Comparison of ENCODE assay signal across 2 worm cellular contexts in genomic region chrIII:6149467-6150072, ce11.
TF ChIP-seq lines count a peak whose summit lies in the region.

Gene wht-7 (minus strand): TSS chrIII:6149597.
Gene Y42G9A.1 (plus strand): TSS chrIII:6149961.

TF ChIP-seq in whole organism, L4 larva, 104 proteins besides CTCF, POLR2A, EP300 and RAD21 (continued from another document):
- TF ChIP-seq unc-62 (GFP tag; optimal IDR thresholded peaks at IDR 0.05 in 1 of 2; lab: Kevin White, UChicago) (no peak), unc-62 (tag; optimal IDR thresholded peaks at IDR 0.05; lab: Kevin White, UChicago) (no peak), pqm-1 (tag; optimal IDR thresholded peaks at IDR 0.05; lab: Kevin White, UChicago) (peak; percentile 26), nhr-11 (tag; optimal IDR thresholded peaks at IDR 0.05; lab: Kevin White, UChicago) (no peak), lin-13 (GFP tag; optimal IDR thresholded peaks at IDR 0.05; lab: Kevin White, UChicago) (no peak), nhr-48 (tag; optimal IDR thresholded peaks at IDR 0.05; lab: Kevin White, UChicago) (peak; percentile 50), hlh-11 (tag; optimal IDR thresholded peaks at IDR 0.05; lab: Kevin White, UChicago) (peak; percentile 71), ztf-7 (tag; optimal IDR thresholded peaks at IDR 0.05; lab: Kevin White, UChicago) (no peak), unc-39 (tag; optimal IDR thresholded peaks at IDR 0.05; lab: Kevin White, UChicago) (no peak), lin-1 (GFP tag; IDR thresholded peaks at IDR 0.05; lab: Robert Waterston, UW) (peak; percentile 32; the same call in 1 of the 2 replicates), nhr-102 (tag; optimal IDR thresholded peaks at IDR 0.05; lab: Kevin White, UChicago) (peak; percentile 4), ceh-62 (tag; optimal IDR thresholded peaks at IDR 0.05; lab: Kevin White, UChicago) (no peak), cey-2 (tag; optimal IDR thresholded peaks at IDR 0.05; lab: Kevin White, UChicago; ENCODE audit: borderline replicate concordance, insufficient read depth) (no peak), gei-8 (GFP tag; optimal IDR thresholded peaks at IDR 0.05; lab: Kevin White, UChicago) (no peak), hmg-1.1 (GFP tag; IDR thresholded peaks at IDR 0.05; lab: Robert Waterston, UW) (no peak), snpc-4 (tag; optimal IDR thresholded peaks at IDR 0.05; lab: Kevin White, UChicago) (no peak), lim-7 (GFP tag; IDR thresholded peaks at IDR 0.05; lab: Robert Waterston, UW) (no peak), ceh-32 (tag; optimal IDR thresholded peaks at IDR 0.05; lab: Kevin White, UChicago; ENCODE audit: poor library complexity) (no peak), nhr-10 (tag; optimal IDR thresholded peaks at IDR 0.05; lab: Kevin White, UChicago) (no peak), daf-8 (GFP tag; IDR thresholded peaks at IDR 0.05; lab: Robert Waterston, UW) (no peak), R02D3.7 (tag; optimal IDR thresholded peaks at IDR 0.05; lab: Kevin White, UChicago) (no peak), ceh-82 (tag; optimal IDR thresholded peaks at IDR 0.05; lab: Kevin White, UChicago) (no peak), mxl-3 (GFP tag; optimal IDR thresholded peaks at IDR 0.05; lab: Kevin White, UChicago) (peak; percentile 25), nhr-28 (tag; optimal IDR thresholded peaks at IDR 0.05; lab: Kevin White, UChicago) (peak; percentile 24)

TF ChIP-seq in whole organism, young adult, 124 proteins besides CTCF, POLR2A, EP300 and RAD21 (continued from another document):
- TF ChIP-seq snpc-4 (GFP tag; optimal IDR thresholded peaks at IDR 0.05; lab: Kevin White, UChicago) (no peak), snpc-4 (tag; optimal IDR thresholded peaks at IDR 0.05; lab: Kevin White, UChicago) (no peak), snpc-3.4 (tag; optimal IDR thresholded peaks at IDR 0.05; lab: Kevin White, UChicago) (no peak), snpc-1.1 (tag; optimal IDR thresholded peaks at IDR 0.05; lab: Kevin White, UChicago; ENCODE audit: insufficient read depth) (no peak), bed-1 (GFP tag; IDR thresholded peaks at IDR 0.05; lab: Robert Waterston, UW) (no peak), cebp-1 (GFP tag; IDR thresholded peaks at IDR 0.05; lab: Robert Waterston, UW) (no peak), cebp-1 (tag; optimal IDR thresholded peaks at IDR 0.05; lab: Kevin White, UChicago) (no peak), F39B2.1 (GFP tag; IDR thresholded peaks at IDR 0.05; lab: Robert Waterston, UW) (no peak), attf-5 (GFP tag; optimal IDR thresholded peaks at IDR 0.05; lab: Kevin White, UChicago) (no peak), ceh-40 (GFP tag; IDR thresholded peaks at IDR 0.05; lab: Robert Waterston, UW) (no peak), lir-1 (GFP tag; conservative IDR thresholded peaks at IDR 0.05; lab: Robert Waterston, UW) (no peak), hrde-1 (tag; optimal IDR thresholded peaks at IDR 0.05; lab: Kevin White, UChicago; ENCODE audit: borderline replicate concordance) (no peak), die-1 (tag; optimal IDR thresholded peaks at IDR 0.05; lab: Kevin White, UChicago) (no peak), attf-3 (GFP tag; conservative IDR thresholded peaks at IDR 0.05; lab: Robert Waterston, UW) (peak; percentile 41; the same call in 1 of the 2 replicates), F52B5.7 (tag; optimal IDR thresholded peaks at IDR 0.05; lab: Kevin White, UChicago) (no peak), egrh-3 (GFP tag; IDR thresholded peaks at IDR 0.05; lab: Robert Waterston, UW) (no peak), ceh-100 (GFP tag; IDR thresholded peaks at IDR 0.05; lab: Robert Waterston, UW) (no peak), ceh-58 (GFP tag; IDR thresholded peaks at IDR 0.05; lab: Robert Waterston, UW) (no peak), let-526 (GFP tag; IDR thresholded peaks at IDR 0.05; lab: Robert Waterston, UW) (no peak), mxl-1 (tag; optimal IDR thresholded peaks at IDR 0.05; lab: Kevin White, UChicago) (no peak), B0261.1 (tag; optimal IDR thresholded peaks at IDR 0.05; lab: Kevin White, UChicago) (no peak), xnd-1 (tag; optimal IDR thresholded peaks at IDR 0.05; lab: Kevin White, UChicago) (peak; percentile 16), dox-1 (GFP tag; IDR thresholded peaks at IDR 0.05; lab: Robert Waterston, UW) (peak; percentile 40; the same call in 1 of the 2 replicates), ama-1 (optimal IDR thresholded peaks at IDR 0.05; lab: Kevin White, UChicago) (no peak), ama-1 (GFP tag; optimal IDR thresholded peaks at IDR 0.05; lab: Kevin White, UChicago) (no peak), Y95B8A.8 (GFP tag; IDR thresholded peaks at IDR 0.05; lab: Robert Waterston, UW) (no peak), lin-35 (GFP tag; optimal IDR thresholded peaks at IDR 0.05; lab: Kevin White, UChicago) (no peak), Y79H2A.3 (GFP tag; conservative IDR thresholded peaks at IDR 0.05; lab: Robert Waterston, UW) (no peak), ceh-27 (GFP tag; optimal IDR thresholded peaks at IDR 0.05; lab: Kevin White, UChicago) (no peak), tbx-9 (tag; optimal IDR thresholded peaks at IDR 0.05; lab: Kevin White, UChicago; ENCODE audit: borderline replicate concordance) (no peak), ztf-26 (tag; optimal IDR thresholded peaks at IDR 0.05; lab: Kevin White, UChicago) (no peak), nfyb-1 (GFP tag; IDR thresholded peaks at IDR 0.05; lab: Robert Waterston, UW) (no peak), lin-40 (tag; optimal IDR thresholded peaks at IDR 0.05; lab: Kevin White, UChicago) (no peak), Y53F4B.3 (GFP tag; IDR thresholded peaks at IDR 0.05; lab: Robert Waterston, UW) (no peak), nhr-179 (tag; optimal IDR thresholded peaks at IDR 0.05; lab: Kevin White, UChicago) (no peak), hmg-1.2 (GFP tag; IDR thresholded peaks at IDR 0.05; lab: Robert Waterston, UW) (no peak), snpc-1.3 (tag; optimal IDR thresholded peaks at IDR 0.05; lab: Kevin White, UChicago; ENCODE audit: insufficient read depth) (no peak), F33H1.4 (GFP tag; IDR thresholded peaks at IDR 0.05; lab: Robert Waterston, UW) (0 out of 2 replicates have a peak, but pooled peaks have one; percentile 25), T07F8.4 (tag; optimal IDR thresholded peaks at IDR 0.05; lab: Kevin White, UChicago) (no peak), akir-1 (GFP tag; optimal IDR thresholded peaks at IDR 0.05; lab: Kevin White, UChicago) (no peak), hsf-1 (GFP tag; IDR thresholded peaks at IDR 0.05; lab: Robert Waterston, UW) (no peak), ztf-25 (GFP tag; IDR thresholded peaks at IDR 0.05; lab: Robert Waterston, UW) (no peak), ztf-22 (GFP tag; optimal IDR thresholded peaks at IDR 0.05; lab: Kevin White, UChicago) (no peak), nhr-27 (tag; optimal IDR thresholded peaks at IDR 0.05; lab: Kevin White, UChicago) (no peak), rec-8 (tag; optimal IDR thresholded peaks at IDR 0.05; lab: Kevin White, UChicago) (no peak), lsl-1 (GFP tag; optimal IDR thresholded peaks at IDR 0.05; lab: Kevin White, UChicago) (peak; percentile 40), F49E8.2 (tag; optimal IDR thresholded peaks at IDR 0.05; lab: Kevin White, UChicago; ENCODE audit: insufficient read depth) (no peak), unc-62 (GFP tag; optimal IDR thresholded peaks at IDR 0.05; lab: Kevin White, UChicago) (no peak), F10E7.11 (tag; optimal IDR thresholded peaks at IDR 0.05; lab: Kevin White, UChicago) (no peak), K11D2.4 (GFP tag; IDR thresholded peaks at IDR 0.05; lab: Robert Waterston, UW) (no peak), lag-1 (GFP tag; IDR thresholded peaks at IDR 0.05; lab: Robert Waterston, UW) (no peak), lin-26 (GFP tag; IDR thresholded peaks at IDR 0.05; lab: Robert Waterston, UW) (no peak), rcor-1 (GFP tag; IDR thresholded peaks at IDR 0.05; lab: Robert Waterston, UW) (no peak), chd-7 (tag; optimal IDR thresholded peaks at IDR 0.05; lab: Kevin White, UChicago) (no peak), hlh-26 (GFP tag; conservative IDR thresholded peaks at IDR 0.05; lab: Robert Waterston, UW) (no peak), aptf-2 (GFP tag; conservative IDR thresholded peaks at IDR 0.05; lab: Robert Waterston, UW) (no peak), repo-1 (tag; optimal IDR thresholded peaks at IDR 0.05; lab: Kevin White, UChicago) (peak; percentile 11), egl-18 (GFP tag; IDR thresholded peaks at IDR 0.05; lab: Robert Waterston, UW) (no peak), nhr-120 (GFP tag; IDR thresholded peaks at IDR 0.05; lab: Robert Waterston, UW) (no peak), ccch-3 (GFP tag; optimal IDR thresholded peaks at IDR 0.05; lab: Kevin White, UChicago) (no peak), dpl-1 (GFP tag; optimal IDR thresholded peaks at IDR 0.05; lab: Kevin White, UChicago) (peak; percentile 28), ekl-4 (GFP tag; IDR thresholded peaks at IDR 0.05; lab: Robert Waterston, UW) (no peak), F57C9.4 (tag; optimal IDR thresholded peaks at IDR 0.05; lab: Kevin White, UChicago) (no peak), F22D6.2 (tag; optimal IDR thresholded peaks at IDR 0.05; lab: Kevin White, UChicago) (no peak), F55B11.4 (tag; optimal IDR thresholded peaks at IDR 0.05; lab: Kevin White, UChicago; ENCODE audit: borderline replicate concordance, insufficient read depth) (no peak), athp-1 (tag; optimal IDR thresholded peaks at IDR 0.05; lab: Kevin White, UChicago) (no peak), ceh-79 (tag; optimal IDR thresholded peaks at IDR 0.05; lab: Kevin White, UChicago) (no peak), zim-3 (tag; optimal IDR thresholded peaks at IDR 0.05; lab: Kevin White, UChicago) (no peak), ztf-3 (GFP tag; optimal IDR thresholded peaks at IDR 0.05; lab: Kevin White, UChicago) (no peak), bed-2 (GFP tag; IDR thresholded peaks at IDR 0.05; lab: Robert Waterston, UW) (no peak), nfya-2 (GFP tag; IDR thresholded peaks at IDR 0.05; lab: Robert Waterston, UW) (no peak), tbp1 (GFP tag; optimal IDR thresholded peaks at IDR 0.05; lab: Kevin White, UChicago) (peak; percentile 15), ZK185.1 (tag; optimal IDR thresholded peaks at IDR 0.05; lab: Kevin White, UChicago; ENCODE audit: poor library complexity, severe bottlenecking) (no peak), pbrm-1 (GFP tag; IDR thresholded peaks at IDR 0.05; lab: Robert Waterston, UW) (no peak), unc-130 (GFP tag; optimal IDR thresholded peaks at IDR 0.05; lab: Kevin White, UChicago) (no peak), ztf-18 (tag; optimal IDR thresholded peaks at IDR 0.05; lab: Kevin White, UChicago) (no peak), hmg-20 (GFP tag; IDR thresholded peaks at IDR 0.05; lab: Robert Waterston, UW) (no peak), atf-7 (tag; optimal IDR thresholded peaks at IDR 0.05; lab: Kevin White, UChicago) (peak; percentile 41), pha-4 (tag; optimal IDR thresholded peaks at IDR 0.05; lab: Kevin White, UChicago) (no peak), ztf-28 (GFP tag; IDR thresholded peaks at IDR 0.05; lab: Robert Waterston, UW) (no peak), aptf-3 (GFP tag; IDR thresholded peaks at IDR 0.05; lab: Robert Waterston, UW) (no peak), gei-17 (GFP tag; optimal IDR thresholded peaks at IDR 0.05; lab: Kevin White, UChicago) (no peak), Y67H2A.10 (GFP tag; conservative IDR thresholded peaks at IDR 0.05; lab: Robert Waterston, UW) (no peak), cebp-2 (GFP tag; IDR thresholded peaks at IDR 0.05; lab: Robert Waterston, UW) (no peak), nfya-1 (tag; optimal IDR thresholded peaks at IDR 0.05; lab: Kevin White, UChicago; ENCODE audit: borderline replicate concordance, insufficient read depth) (no peak), F57A8.1 (GFP tag; optimal IDR thresholded peaks at IDR 0.05; lab: Kevin White, UChicago) (no peak), K12H6.12 (tag; optimal IDR thresholded peaks at IDR 0.05; lab: Kevin White, UChicago) (no peak), ets-4 (GFP tag; optimal IDR thresholded peaks at IDR 0.05; lab: Kevin White, UChicago) (no peak), tlf-1 (GFP tag; optimal IDR thresholded peaks at IDR 0.05; lab: Kevin White, UChicago) (no peak)
